Worm (Caenorhabditis elegans) whole organism, early embryonic: ENCODE data around the gene F15H10.12.

Source experiments
- B0310.2 ChIP-seq: sonication (generic microtip); optimal IDR thresholded peaks from 2 replicates; lab custom pipeline; 2016; ENCODE audit warnings: mild to moderate bottlenecking, missing genetic modification characterization, missing compliant biosample characterization
- F13C5.2 ChIP-seq: sonication (generic microtip); optimal IDR thresholded peaks from 2 replicates; lab custom pipeline; 2017; ENCODE audit warnings: mild to moderate bottlenecking, missing genetic modification characterization, inconsistent platforms, missing compliant biosample characterization
- aly-1 ChIP-seq: sonication (generic microtip); optimal IDR thresholded peaks from 2 replicates; lab custom pipeline; 2016; ENCODE audit warnings: missing genetic modification characterization, missing compliant biosample characterization
- ama-1 ChIP-seq: fragments of 150-350 bp; optimal IDR thresholded peaks from 2 replicates; lab custom pipeline; 2014
- ceh-13 ChIP-seq: fragments of 200-800 bp; sonication (Bioruptor generic); optimal IDR thresholded peaks from 2 replicates; lab custom pipeline; 2018; ENCODE audit warnings: mild to moderate bottlenecking, missing genetic modification characterization, missing compliant biosample characterization
- ceh-36 ChIP-seq: sonication (generic microtip); optimal IDR thresholded peaks from 2 replicates; lab custom pipeline; 2016; ENCODE audit warnings: missing genetic modification characterization, inconsistent platforms, missing compliant biosample characterization
- ets-7 ChIP-seq: sonication (generic microtip); optimal IDR thresholded peaks from 2 replicates; lab custom pipeline; 2016; ENCODE audit warnings: missing genotype, missing genetic modification characterization, missing compliant biosample characterization
- flt-1 ChIP-seq: fragments of 200-800 bp; sonication (Bioruptor generic); IDR thresholded peaks from 2 replicates; pipeline ENCODE4 v1.3.6; 2022; ENCODE audit warnings: missing genetic modification characterization, missing compliant biosample characterization
- hmbx-1 ChIP-seq: sonication (generic microtip); optimal IDR thresholded peaks from 2 replicates; lab custom pipeline; 2016; ENCODE audit warnings: mild to moderate bottlenecking, missing genetic modification characterization, missing compliant biosample characterization
- hmg-4 ChIP-seq: fragments of 200-800 bp; sonication (Bioruptor generic); optimal IDR thresholded peaks from 2 replicates; lab custom pipeline; 2018; ENCODE audit warnings: mild to moderate bottlenecking, missing genetic modification characterization, missing compliant biosample characterization
- hnd-1 ChIP-seq: sonication (generic microtip); optimal IDR thresholded peaks from 2 replicates; lab custom pipeline; 2016; ENCODE audit warnings: missing genetic modification characterization, missing compliant biosample characterization
- pes-1 ChIP-seq: fragments of 200-800 bp; sonication (Bioruptor generic); IDR thresholded peaks from 2 replicates; pipeline ENCODE4 v1.3.6; 2022; ENCODE audit warnings: missing genetic modification reagents, missing genetic modification characterization, missing compliant biosample characterization
- scrt-1 ChIP-seq: fragments of 200-800 bp; sonication (Bioruptor generic); IDR thresholded peaks from 2 replicates; pipeline ENCODE4 v1.3.6; 2022; ENCODE audit warnings: missing genetic modification characterization, missing compliant biosample characterization
- sea-1 ChIP-seq: fragments of 200-800 bp; sonication (Bioruptor generic); conservative IDR thresholded peaks from 2 replicates; pipeline ENCODE4 v1.3.6; 2022; ENCODE audit warnings: missing genetic modification characterization, missing compliant biosample characterization
- tbx-11 ChIP-seq: fragments of 200-800 bp; sonication (Bioruptor generic); IDR thresholded peaks from 2 replicates; pipeline ENCODE4 v1.3.6; 2022; ENCODE audit warnings: missing genetic modification characterization, missing compliant biosample characterization
- tbx-37 ChIP-seq: fragments of 200-800 bp; sonication (Bioruptor generic); conservative IDR thresholded peaks from 2 replicates; pipeline ENCODE4 v1.3.6; 2022; ENCODE audit warnings: missing genetic modification reagents, missing genetic modification characterization, missing compliant biosample characterization
- tra-4 ChIP-seq: sonication (generic microtip); optimal IDR thresholded peaks from 2 replicates; lab custom pipeline; 2017; ENCODE audit warnings: missing genetic modification characterization, missing compliant biosample characterization

Gene F15H10.12

DNA sequence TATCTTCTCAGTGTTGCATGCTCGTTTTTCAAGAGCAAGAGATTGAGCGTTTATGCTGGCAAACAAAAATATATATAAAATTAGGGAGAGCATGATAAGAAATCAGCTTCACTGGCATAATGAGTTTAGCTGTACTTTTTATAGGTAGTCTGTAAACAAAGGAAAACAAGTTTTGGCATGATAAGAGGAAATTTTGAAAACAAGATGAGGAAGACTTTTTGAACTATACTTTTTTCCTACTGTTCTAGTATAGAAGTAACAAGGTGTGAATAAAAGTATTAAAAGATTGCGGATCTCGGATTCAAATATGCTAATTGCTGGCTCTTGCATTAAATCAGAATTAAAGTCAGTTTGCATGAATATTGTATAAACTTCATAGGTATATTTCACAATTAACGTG lies 9.1 kb upstream of the F15H10.12 start, which contains the start of gene F15H10.5:
F15H10.5 (minus strand) TSS at position 101 of the 400 bp plus-strand sequence.
- no peak for TF ChIP-seq F13C5.2 (tag; lab: Kevin White, UChicago)
- no peak for TF ChIP-seq flt-1 (GFP tag; lab: Robert Waterston, UW)
- no peak for TF ChIP-seq hnd-1
- no peak for TF ChIP-seq hmbx-1 (tag; lab: Kevin White, UChicago)
- no peak for TF ChIP-seq tra-4 (tag; lab: Kevin White, UChicago)
- TF ChIP-seq ets-7 (tag; lab: Kevin White, UChicago), result no peak
- TF ChIP-seq B0310.2, result no peak

DNA sequence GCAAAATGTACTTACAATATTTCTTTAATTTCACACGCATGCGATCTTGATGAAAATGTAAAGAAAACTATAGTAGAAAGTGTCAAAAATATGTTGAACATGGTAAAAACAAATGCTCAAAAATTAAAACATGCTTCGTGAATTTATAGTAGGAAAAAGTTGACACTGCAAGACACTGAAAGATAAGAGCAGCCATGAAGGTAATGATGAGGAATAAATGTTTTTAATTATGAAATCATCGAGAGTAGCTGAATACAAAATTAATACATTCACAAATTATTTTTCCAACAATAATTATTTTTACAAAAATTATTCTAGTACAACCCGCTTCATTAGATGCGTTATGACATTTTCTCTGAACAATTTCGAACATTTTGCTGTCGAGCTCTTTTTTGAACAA lies 7.0 kb upstream of the F15H10.12 start, which contains the start of gene F15H10.10:
F15H10.10 (minus strand) TSS at position 101 of the 400 bp plus-strand sequence.
- no peak for TF ChIP-seq scrt-1
- no peak for TF ChIP-seq pes-1 (GFP tag; lab: Robert Waterston, UW)
- no peak for TF ChIP-seq flt-1 (GFP tag; lab: Robert Waterston, UW)
- TF ChIP-seq ets-7 (tag; lab: Kevin White, UChicago), result no peak

DNA sequence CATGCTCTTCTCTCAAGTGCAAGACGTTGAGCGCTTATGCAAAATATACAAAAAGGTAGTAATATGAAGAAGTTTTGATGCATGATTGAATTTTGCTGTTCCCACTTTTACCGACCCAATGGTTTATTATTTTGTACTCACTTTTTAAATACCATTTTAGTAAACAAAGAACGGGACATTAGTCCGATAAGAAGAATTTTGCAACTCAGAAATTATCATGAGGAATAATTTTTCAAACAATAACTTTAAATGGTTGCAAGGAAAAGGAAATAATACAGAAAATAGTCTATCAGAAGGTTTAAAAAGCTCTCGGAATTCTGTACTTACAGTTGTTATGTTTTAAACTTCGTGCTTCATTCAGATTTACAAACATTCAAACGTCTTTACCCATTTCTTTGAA lies 4.7 kb upstream of the F15H10.12 start, which contains the start of gene F15H10.9:
F15H10.9 (minus strand) TSS at position 101 of the 400 bp plus-strand sequence.
- TF ChIP-seq sea-1 (GFP tag; lab: Robert Waterston, UW) (no peak), tra-4 (tag; lab: Kevin White, UChicago) (no peak), hmbx-1 (tag; lab: Kevin White, UChicago) (no peak), aly-1 (tag; lab: Kevin White, UChicago) (no peak), ceh-36 (tag; lab: Kevin White, UChicago) (no peak), hnd-1 (no peak), ets-7 (tag; lab: Kevin White, UChicago) (no peak), tbx-11 (GFP tag; lab: Robert Waterston, UW) (no peak)

DNA sequence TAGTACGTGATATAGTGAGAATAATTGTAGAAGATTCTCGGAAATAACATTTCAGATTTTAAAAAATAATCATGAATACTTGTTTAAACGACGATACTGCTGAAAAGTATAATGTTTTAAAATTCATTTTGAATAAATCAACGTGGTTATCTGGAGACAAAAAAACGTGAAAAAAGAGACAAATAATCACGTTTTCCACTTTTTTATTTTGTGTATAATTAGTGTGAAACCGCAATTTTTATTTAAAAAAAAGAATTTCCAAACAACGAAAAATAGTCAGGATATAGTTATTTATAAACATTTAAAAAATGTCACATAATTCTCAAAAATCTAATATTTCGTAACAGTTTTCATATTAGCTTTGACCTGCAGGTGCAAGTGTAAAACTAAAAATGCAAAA lies 3.6 kb downstream of the F15H10.12 start, which contains the start of gene F15H10.7:
F15H10.7 (minus strand) TSS at position 101 of the 400 bp plus-strand sequence.
- TF ChIP-seq ets-7 (tag; lab: Kevin White, UChicago) (no peak), ceh-36 (tag; lab: Kevin White, UChicago) (no peak), ama-1 (lab: Kevin White, UChicago) (no peak), flt-1 (GFP tag; lab: Robert Waterston, UW) (no peak), tbx-37 (GFP tag; lab: Robert Waterston, UW) (no peak), F13C5.2 (tag; lab: Kevin White, UChicago) (no peak), aly-1 (tag; lab: Kevin White, UChicago) (no peak), hnd-1 (no peak), tra-4 (tag; lab: Kevin White, UChicago) (no peak), sea-1 (GFP tag; lab: Robert Waterston, UW) (no peak), ceh-13 (GFP tag; lab: Kevin White, UChicago) (no peak), tbx-11 (GFP tag; lab: Robert Waterston, UW) (no peak)

DNA sequence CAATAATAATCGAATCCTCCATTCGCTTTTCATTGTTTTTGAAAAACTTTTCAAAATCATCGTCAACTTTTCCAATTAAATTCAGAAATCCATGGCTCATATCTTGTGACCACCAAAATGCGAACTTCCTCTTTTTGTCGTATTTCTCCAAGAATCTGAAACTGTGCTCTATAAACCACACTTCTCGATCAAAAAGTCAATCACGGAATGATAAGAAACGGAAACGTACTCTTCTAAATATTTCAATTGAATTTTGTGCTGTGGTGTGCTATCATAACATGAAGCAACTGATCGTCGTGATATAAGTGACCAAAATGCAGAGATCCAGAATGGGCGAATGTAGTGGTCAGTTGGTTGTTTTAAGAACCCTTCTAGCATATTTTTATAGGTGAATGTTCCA lies 5.2 kb downstream of the F15H10.12 start:
- TF ChIP-seq hmbx-1 (tag; lab: Kevin White, UChicago) (no peak), aly-1 (tag; lab: Kevin White, UChicago) (no peak), ceh-36 (tag; lab: Kevin White, UChicago) (no peak), sea-1 (GFP tag; lab: Robert Waterston, UW) (no peak), tbx-11 (GFP tag; lab: Robert Waterston, UW) (no peak)

DNA sequence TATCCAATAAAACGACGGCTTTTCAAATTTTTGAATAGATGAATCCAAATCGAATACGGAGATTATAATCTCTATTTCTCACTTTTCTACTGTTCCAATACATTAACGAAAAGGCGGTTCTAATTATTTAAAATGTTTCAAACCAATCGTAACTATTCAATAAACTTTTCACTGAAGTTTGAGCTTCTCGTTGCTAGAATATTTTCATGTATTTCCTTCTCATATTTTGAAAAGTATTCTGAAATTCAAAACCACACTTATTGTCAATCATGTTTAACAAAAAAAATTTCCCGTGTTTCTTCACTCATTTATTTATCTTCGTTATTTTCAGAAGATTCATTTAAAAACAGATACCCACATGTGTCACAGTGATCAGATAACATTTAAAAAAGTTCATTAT lies 7.1 kb downstream of the F15H10.12 start, which contains the start of gene F15H10.8:
F15H10.8 (minus strand) TSS at position 101 of the 400 bp plus-strand sequence.
- TF ChIP-seq ceh-36 (tag; lab: Kevin White, UChicago) (no peak), tra-4 (tag; lab: Kevin White, UChicago) (no peak), pes-1 (GFP tag; lab: Robert Waterston, UW) (no peak), hmbx-1 (tag; lab: Kevin White, UChicago) (no peak), ama-1 (lab: Kevin White, UChicago) (no peak), B0310.2 (no peak), F13C5.2 (tag; lab: Kevin White, UChicago) (no peak), ceh-13 (GFP tag; lab: Kevin White, UChicago) (no peak), scrt-1 (no peak), tbx-11 (GFP tag; lab: Robert Waterston, UW) (no peak), aly-1 (tag; lab: Kevin White, UChicago) (no peak), hnd-1 (no peak), hmg-4 (GFP tag; lab: Kevin White, UChicago) (no peak)

DNA sequence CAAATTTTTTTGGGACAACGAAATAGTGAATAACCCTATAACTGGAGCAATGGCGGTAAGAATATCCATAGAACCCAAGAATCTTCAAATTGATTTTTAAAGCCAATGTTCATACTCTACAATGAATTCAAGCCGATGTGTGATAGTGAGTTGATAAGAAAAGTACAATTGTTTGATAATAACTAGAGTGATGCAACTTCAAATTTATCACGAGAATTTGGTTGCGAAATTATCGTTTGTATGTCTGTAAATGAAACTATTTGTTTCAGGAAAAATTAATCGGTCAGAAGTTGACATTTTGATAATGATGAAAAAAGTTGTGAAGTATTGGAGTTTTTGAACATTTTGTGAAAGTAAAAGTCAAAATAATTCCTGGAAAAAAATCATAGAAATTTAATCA lies 10.6 kb downstream of the F15H10.12 start:
- TF ChIP-seq tbx-37 (GFP tag; lab: Robert Waterston, UW), result no peak
- TF ChIP-seq ceh-13 (GFP tag; lab: Kevin White, UChicago), result no peak
- TF ChIP-seq hmbx-1 (tag; lab: Kevin White, UChicago), result no peak
- TF ChIP-seq B0310.2, result no peak
- no peak for TF ChIP-seq pes-1 (GFP tag; lab: Robert Waterston, UW)
- no peak for TF ChIP-seq ets-7 (tag; lab: Kevin White, UChicago)
- TF ChIP-seq F13C5.2 (tag; lab: Kevin White, UChicago), result no peak

DNA sequence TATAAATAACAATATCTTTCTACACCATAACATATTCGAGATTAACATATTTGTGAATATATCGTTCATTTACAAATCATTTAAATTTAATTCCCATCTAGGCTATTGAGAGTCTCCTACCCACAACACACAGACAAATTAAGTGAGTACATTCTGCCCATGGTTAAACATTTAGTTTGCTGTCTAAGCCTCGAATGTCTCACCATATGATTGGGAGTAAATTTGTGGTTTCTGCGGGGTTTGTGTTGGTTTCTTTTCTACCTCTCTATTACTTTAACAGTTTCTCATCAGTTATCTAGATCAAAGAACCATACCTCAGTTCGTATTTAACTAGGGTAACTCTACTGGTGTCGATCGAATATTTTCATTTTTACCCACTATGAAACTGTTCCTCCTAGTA lies 11.4 kb downstream of the F15H10.12 start, which contains the start of gene ugt-2:
ugt-2 (plus strand) TSS at position 371 of the 400 bp plus-strand sequence.
- TF ChIP-seq ceh-36 (tag; lab: Kevin White, UChicago) (no peak), scrt-1 (no peak), ama-1 (lab: Kevin White, UChicago) (no peak), tbx-37 (GFP tag; lab: Robert Waterston, UW) (no peak), B0310.2 (no peak), ets-7 (tag; lab: Kevin White, UChicago) (no peak), hmg-4 (GFP tag; lab: Kevin White, UChicago) (no peak), F13C5.2 (tag; lab: Kevin White, UChicago) (no peak), pes-1 (GFP tag; lab: Robert Waterston, UW) (no peak), tra-4 (tag; lab: Kevin White, UChicago) (no peak), sea-1 (GFP tag; lab: Robert Waterston, UW) (no peak), tbx-11 (GFP tag; lab: Robert Waterston, UW) (no peak), ceh-13 (GFP tag; lab: Kevin White, UChicago) (no peak), hmbx-1 (tag; lab: Kevin White, UChicago) (no peak), hnd-1 (no peak), aly-1 (tag; lab: Kevin White, UChicago) (no peak), flt-1 (GFP tag; lab: Robert Waterston, UW) (no peak)
